Worm (Caenorhabditis elegans) whole organism, young adult: ENCODE data around the gene F56H9.6.

Experiments
- F52B5.7 ChIP-seq: sonication (generic microtip); optimal IDR thresholded peaks from 2 replicates; lab custom pipeline; 2016; ENCODE audit warnings: mild to moderate bottlenecking, missing genetic modification characterization, missing compliant biosample characterization
- fkh-3 ChIP-seq: sonication (generic microtip); optimal IDR thresholded peaks from 2 replicates; lab custom pipeline; 2016; ENCODE audit warnings: mild to moderate bottlenecking, missing genetic modification characterization, missing compliant biosample characterization
- madf-10 ChIP-seq: sonication (generic microtip); optimal IDR thresholded peaks from 2 replicates; lab custom pipeline; 2016; ENCODE audit warnings: mild to moderate bottlenecking, missing genetic modification characterization, missing compliant biosample characterization

DNA sequence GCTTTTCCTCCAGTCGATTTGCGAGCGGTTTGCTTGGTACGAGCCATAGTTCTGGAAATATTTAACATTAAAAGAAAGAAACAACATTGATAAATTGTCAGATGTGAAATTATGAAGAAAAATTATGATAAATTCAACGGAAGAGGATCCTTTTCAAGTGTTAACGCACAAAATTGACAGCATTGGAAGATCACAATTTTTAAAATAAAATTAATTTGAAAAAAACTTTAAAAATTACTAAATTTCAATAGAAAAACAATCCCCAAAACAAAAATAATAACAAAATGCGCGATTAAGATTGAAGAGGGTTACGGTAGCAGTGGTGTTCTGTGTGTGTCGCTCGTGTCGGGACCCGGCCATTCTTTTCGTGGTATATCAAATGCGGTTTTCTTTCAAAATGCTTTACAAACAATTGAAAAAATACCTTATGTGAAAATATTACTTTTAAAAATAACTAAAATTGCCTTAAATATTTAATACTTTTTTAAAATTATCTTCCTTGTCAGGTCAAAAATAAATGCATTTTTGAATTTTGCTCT, 30.7 kb upstream of the F56H9.6 start, which contains the start of gene his-74:
- TF ChIP-seq fkh-3 (tag; lab: Kevin White, UChicago) (no peak), madf-10 (tag; lab: Kevin White, UChicago) (no peak), F52B5.7 (tag; lab: Kevin White, UChicago) (no peak)
